Fruit fly (Drosophila melanogaster) whole organism, embryonic: Measurements from ENCODE around the gene meigo.
A peak's percentile ranks its signal among the peaks of the same experiment; 100 is the strongest.

Experiments
- Antp ChIP-seq: fragments of 200-800 bp; sonication (Bioruptor generic); optimal IDR thresholded peaks from 3 replicates; lab custom pipeline; 2016; ENCODE audit warnings: missing biosample characterization, missing genetic modification characterization
- B-H1 ChIP-seq: fragments of 200-800 bp; sonication (Bioruptor generic); IDR thresholded peaks from 3 replicates; pipeline ENCODE4 v1.3.6; 2022; ENCODE audit warnings: missing biosample characterization, missing genetic modification characterization
- CG10267 ChIP-seq: fragments of 200-800 bp; sonication (Bioruptor generic); optimal IDR thresholded peaks from 2 replicates; lab custom pipeline; 2018; ENCODE audit warnings: missing biosample characterization, mild to moderate bottlenecking, missing genetic modification characterization, moderate library complexity
- CG11085 ChIP-seq: fragments of 200-800 bp; sonication (Bioruptor generic); IDR thresholded peaks from 2 replicates; pipeline ENCODE4 v1.3.6; 2022; ENCODE audit warnings: missing biosample characterization, missing genetic modification characterization
- CG12659 ChIP-seq: fragments of 200-800 bp; sonication (Bioruptor generic); optimal IDR thresholded peaks from 3 replicates; lab custom pipeline; 2017; ENCODE audit warnings: mild to moderate bottlenecking, missing biosample characterization, missing genetic modification reagents, missing genetic modification characterization
- CG14050 ChIP-seq: fragments of 200-800 bp; sonication (Bioruptor generic); IDR thresholded peaks from 3 replicates; pipeline ENCODE4 v1.3.6; 2022; ENCODE audit warnings: missing biosample characterization, missing genetic modification characterization
- CG17186 ChIP-seq: fragments of 200-800 bp; sonication (Bioruptor generic); optimal IDR thresholded peaks from 3 replicates; lab custom pipeline; 2017; ENCODE audit warnings: missing biosample characterization, missing genetic modification reagents, missing genetic modification characterization
- CG1792 ChIP-seq: fragments of 200-800 bp; sonication (Bioruptor generic); optimal IDR thresholded peaks from 2 replicates; lab custom pipeline; 2016; ENCODE audit warnings: missing biosample characterization, missing genetic modification characterization
- CG18764 ChIP-seq: fragments of 200-800 bp; sonication (Bioruptor generic); optimal IDR thresholded peaks from 3 replicates; lab custom pipeline; 2016; ENCODE audit warnings: missing biosample characterization, missing genetic modification characterization
- CG2875 ChIP-seq: fragments of 200-800 bp; sonication (Bioruptor generic); optimal IDR thresholded peaks from 2 replicates; lab custom pipeline; 2017; ENCODE audit warnings: missing biosample characterization, mild to moderate bottlenecking, missing genetic modification characterization, missing genetic modification reagents
- CG3065 ChIP-seq: fragments of 200-800 bp; sonication (Bioruptor generic); optimal IDR thresholded peaks from 2 replicates; lab custom pipeline; 2016; ENCODE audit warnings: missing biosample characterization, missing genetic modification characterization
- CG34376 ChIP-seq: fragments of 200-800 bp; sonication (Bioruptor generic); optimal IDR thresholded peaks from 2 replicates; lab custom pipeline; 2018; ENCODE audit warnings: missing biosample characterization, mild to moderate bottlenecking, missing genetic modification characterization
- CG3995 ChIP-seq: fragments of 200-800 bp; sonication (Bioruptor generic); optimal IDR thresholded peaks from 3 replicates; lab custom pipeline; 2016; ENCODE audit warnings: missing biosample characterization, missing genetic modification characterization
- CG4328 ChIP-seq: fragments of 200-800 bp; sonication (Bioruptor generic); optimal IDR thresholded peaks from 3 replicates; lab custom pipeline; 2017; ENCODE audit warnings: missing biosample characterization, missing genetic modification reagents, missing genetic modification characterization
- CG8944 ChIP-seq: fragments of 200-800 bp; sonication (Bioruptor generic); optimal IDR thresholded peaks from 3 replicates; lab custom pipeline; 2016; ENCODE audit warnings: missing biosample characterization, missing genetic modification characterization
- CG9437 ChIP-seq: fragments of 200-800 bp; sonication (Bioruptor generic); optimal IDR thresholded peaks from 2 replicates; lab custom pipeline; 2018; ENCODE audit warnings: missing biosample characterization, mild to moderate bottlenecking, missing genetic modification characterization
- Chrac-16 ChIP-seq: fragments of 200-800 bp; sonication (Bioruptor generic); optimal IDR thresholded peaks from 3 replicates; lab custom pipeline; 2016; ENCODE audit warnings: missing biosample characterization, missing genetic modification characterization
- Dad ChIP-seq: fragments of 200-800 bp; sonication (Bioruptor generic); optimal IDR thresholded peaks from 3 replicates; lab custom pipeline; 2016; ENCODE audit warnings: missing biosample characterization, missing genetic modification characterization
- Dp ChIP-seq: fragments of 200-800 bp; sonication (Bioruptor generic); optimal IDR thresholded peaks from 2 replicates; lab custom pipeline; 2018; ENCODE audit warnings: missing biosample characterization, mild to moderate bottlenecking, missing genetic modification characterization, moderate library complexity
- E2f2 ChIP-seq: fragments of 200-800 bp; sonication (Bioruptor generic); IDR thresholded peaks from 2 replicates; pipeline ENCODE4 v1.3.6; 2022; ENCODE audit warnings: missing biosample characterization, missing genetic modification characterization
- Gug ChIP-seq: fragments of 200-800 bp; sonication (Bioruptor generic); IDR thresholded peaks from 4 replicates; pipeline ENCODE4 v1.3.6; 2022; ENCODE audit warnings: missing biosample characterization, missing genetic modification characterization
- Hsf ChIP-seq: fragments of 200-800 bp; sonication (Bioruptor generic); optimal IDR thresholded peaks from 3 replicates; lab custom pipeline; 2016; ENCODE audit warnings: missing biosample characterization, missing genetic modification characterization
- Lim3 ChIP-seq: fragments of 200-800 bp; sonication (Bioruptor generic); IDR thresholded peaks from 2 replicates; pipeline ENCODE4 v1.3.6; 2022; ENCODE audit warnings: missing biosample characterization, missing genetic modification characterization
- Max ChIP-seq: fragments of 200-800 bp; sonication (Bioruptor generic); optimal IDR thresholded peaks from 2 replicates; lab custom pipeline; 2016; ENCODE audit warnings: missing biosample characterization, mild to moderate bottlenecking, missing genetic modification characterization
- Mrtf ChIP-seq: fragments of 200-800 bp; sonication (Bioruptor generic); IDR thresholded peaks from 3 replicates; pipeline ENCODE4 v1.3.6; 2022; ENCODE audit warnings: missing biosample characterization, missing genetic modification characterization
- NC2β ChIP-seq: fragments of 200-800 bp; sonication (Bioruptor generic); optimal IDR thresholded peaks from 2 replicates; lab custom pipeline; 2016; ENCODE audit warnings: missing biosample characterization, missing genetic modification characterization
- NfI ChIP-seq: fragments of 200-800 bp; sonication (Bioruptor generic); optimal IDR thresholded peaks from 3 replicates; lab custom pipeline; 2018; ENCODE audit warnings: missing biosample characterization, mild to moderate bottlenecking, missing genetic modification characterization, moderate library complexity
- Pdp1 ChIP-seq, 2 experiments: fragments of 200-800 bp; sonication (Bioruptor generic); optimal IDR thresholded peaks; 3 replicates each; lab custom pipeline; 2016; ENCODE audit warnings: missing biosample characterization in 2 of 2, missing genetic modification characterization in 2 of 2, mild to moderate bottlenecking in 1 of 2, moderate library complexity in 1 of 2
- Poxn ChIP-seq: fragments of 200-800 bp; sonication (Bioruptor generic); IDR thresholded peaks from 2 replicates; pipeline ENCODE4 v1.3.6; 2022; ENCODE audit warnings: missing biosample characterization, missing genetic modification characterization
- Scr ChIP-seq: fragments of 200-800 bp; sonication (Bioruptor generic); IDR thresholded peaks from 2 replicates; pipeline ENCODE4 v1.3.6; 2022; ENCODE audit warnings: missing biosample characterization, missing genetic modification characterization; ENCODE audit not compliant: partially characterized antibody
- Sin3A ChIP-seq: fragments of >200 bp; optimal IDR thresholded peaks from 2 replicates; lab custom pipeline; 2018
- TFAM ChIP-seq: fragments of 200-800 bp; sonication (Bioruptor generic); optimal IDR thresholded peaks from 2 replicates; lab custom pipeline; 2017; ENCODE audit warnings: missing biosample characterization, missing genetic modification characterization, inconsistent platforms
- Xbp1 ChIP-seq: fragments of 200-800 bp; sonication (Bioruptor generic); optimal IDR thresholded peaks from 3 replicates; lab custom pipeline; 2016; ENCODE audit warnings: missing biosample characterization, mild to moderate bottlenecking, missing genetic modification characterization
- bcd ChIP-seq: fragments of 200-800 bp; sonication (Bioruptor generic); optimal IDR thresholded peaks from 2 replicates; lab custom pipeline; 2017; ENCODE audit warnings: missing biosample characterization, mild to moderate bottlenecking, missing genetic modification characterization
- chinmo ChIP-seq: fragments of 200-800 bp; sonication (Bioruptor generic); IDR thresholded peaks from 4 replicates; pipeline ENCODE4 v1.3.6; 2022; ENCODE audit warnings: missing biosample characterization, missing genetic modification characterization; ENCODE audit not compliant: partially characterized antibody
- dan ChIP-seq: fragments of 200-800 bp; sonication (Bioruptor generic); IDR thresholded peaks from 2 replicates; pipeline ENCODE4 v1.3.6; 2022; ENCODE audit warnings: missing biosample characterization, missing genetic modification characterization
- danr ChIP-seq: fragments of 200-800 bp; sonication (Bioruptor generic); IDR thresholded peaks from 2 replicates; pipeline ENCODE4 v1.3.6; 2022; ENCODE audit warnings: missing biosample characterization, missing genetic modification characterization
- dm ChIP-seq: fragments of 200-800 bp; sonication (Bioruptor generic); optimal IDR thresholded peaks from 3 replicates; lab custom pipeline; 2016; ENCODE audit warnings: missing biosample characterization, missing genetic modification characterization
- eve ChIP-seq, 2 experiments: fragments of >200 bp; optimal IDR thresholded peaks; 2 replicates each; lab custom pipeline; 2017; ENCODE audit warnings: missing biosample characterization in 2 of 2, missing genetic modification characterization in 2 of 2
- fd3F ChIP-seq: fragments of 200-800 bp; sonication (Bioruptor generic); optimal IDR thresholded peaks from 2 replicates; lab custom pipeline; 2018; ENCODE audit warnings: missing biosample characterization, mild to moderate bottlenecking, missing genetic modification characterization, moderate library complexity
- fd64A ChIP-seq: fragments of 200-800 bp; sonication (Bioruptor generic); optimal IDR thresholded peaks from 3 replicates; lab custom pipeline; 2018; ENCODE audit warnings: missing biosample characterization, mild to moderate bottlenecking, missing genetic modification characterization
- fru ChIP-seq: fragments of >200 bp; optimal IDR thresholded peaks from 2 replicates; lab custom pipeline; 2017
- otp ChIP-seq: fragments of 200-800 bp; sonication (Bioruptor generic); IDR thresholded peaks from 3 replicates; pipeline ENCODE4, ENCODE4 v1.3.6; 2022; ENCODE audit warnings: missing biosample characterization, missing genetic modification characterization
- prd ChIP-seq, 3 experiments: fragments of >200 bp in 2 of 3; fragments of 200-800 bp in 1 of 3; sonication (Bioruptor generic) in 1 of 3; optimal IDR thresholded peaks in 2 of 3; IDR thresholded peaks in 1 of 3; 2 replicates in 2 of 3; 3 replicates in 1 of 3; pipeline versions ENCODE4 v1.3.6 to Lab custom; 2017 to 2022; ENCODE audit warnings: missing biosample characterization in 1 of 3, missing genetic modification characterization in 1 of 3
- sc ChIP-seq, 3 experiments: fragments of >200 bp in 2 of 3; fragments of 200-800 bp in 1 of 3; sonication (Bioruptor generic) in 1 of 3; optimal IDR thresholded peaks; 2 replicates in 2 of 3; 3 replicates in 1 of 3; lab custom pipeline; 2017; ENCODE audit warnings: mild to moderate bottlenecking in 1 of 3, missing biosample characterization in 1 of 3, missing genetic modification characterization in 1 of 3, missing genetic modification reagents in 1 of 3
- sens ChIP-seq: fragments of 200-800 bp; sonication (Bioruptor generic); peaks from one replicate; lab custom pipeline; 2016; ENCODE audit warnings: missing biosample characterization, missing genetic modification characterization
- slp2 ChIP-seq: fragments of 200-800 bp; sonication (Bioruptor generic); optimal IDR thresholded peaks from 2 replicates; lab custom pipeline; 2016; ENCODE audit warnings: missing biosample characterization, missing genetic modification characterization
- so ChIP-seq: fragments of 200-800 bp; sonication (Bioruptor generic); IDR thresholded peaks from 3 replicates; pipeline ENCODE4 v1.3.6; 2022; ENCODE audit warnings: missing biosample characterization, missing genetic modification characterization
- vvl ChIP-seq: fragments of 200-800 bp; sonication (Bioruptor generic); IDR thresholded peaks from 2 replicates; pipeline ENCODE4 v1.3.6; 2022; ENCODE audit warnings: missing biosample characterization, missing genetic modification characterization
- zfh2 ChIP-seq: fragments of 200-800 bp; sonication (Bioruptor generic); optimal IDR thresholded peaks from 2 replicates; lab custom pipeline; 2016; ENCODE audit warnings: missing biosample characterization, missing genetic modification characterization

meigo gene

dm6 chr3R:21138220-21138754 is at the start of gene meigo (continued):
- TF ChIP-seq CG2875 (GFP tag; lab: Kevin White, UChicago) = no peak
- TF ChIP-seq Dp = peak; percentile 95
- TF ChIP-seq bcd = peak; percentile 70
- peak; percentile 87 for TF ChIP-seq CG12659 (GFP tag; lab: Kevin White, UChicago)
- 0 out of 3 replicates have a peak, but pooled peaks have one; percentile 46 for TF ChIP-seq Mrtf (GFP tag; lab: Robert Waterston, UW)
- peak; percentile 59 for TF ChIP-seq Chrac-16 (GFP tag; lab: Kevin White, UChicago)
- no peak for TF ChIP-seq fru
- peak; percentile 48 for TF ChIP-seq CG34376 (GFP tag; lab: Kevin White, UChicago)
- TF ChIP-seq eve (GFP tag; optimal IDR thresholded peaks at IDR 0.05; lab: Kevin White, UChicago) = no peak
- peak; percentile 70 for TF ChIP-seq NfI
- peak; percentile 58 for TF ChIP-seq CG18764 (GFP tag; lab: Kevin White, UChicago)
- 0 out of 3 replicates have a peak, but pooled peaks have one; percentile 25 for TF ChIP-seq otp
- TF ChIP-seq fd64A (GFP tag; lab: Kevin White, UChicago) = no peak
- no peak for TF ChIP-seq Lim3 (GFP tag; lab: Robert Waterston, UW)
- peak; percentile 95 for TF ChIP-seq Xbp1
- peak; percentile 54 for TF ChIP-seq fd3F
- no peak for TF ChIP-seq TFAM (GFP tag; lab: Kevin White, UChicago)
- TF ChIP-seq sens = peak; percentile 95
- TF ChIP-seq B-H1 = peak; percentile 45; the same call in 2 of the 3 replicates
- no peak for TF ChIP-seq danr (GFP tag; lab: Robert Waterston, UW)
- TF ChIP-seq NC2β (GFP tag; lab: Kevin White, UChicago) = peak; percentile 36
- peak; percentile 32 for TF ChIP-seq dm (GFP tag; lab: Kevin White, UChicago)
- peak; percentile 25 for TF ChIP-seq Dad
- peak; percentile 70 for TF ChIP-seq Max (GFP tag; lab: Kevin White, UChicago)
- TF ChIP-seq Sin3A = peak; percentile 74
- TF ChIP-seq CG1792 (GFP tag; lab: Kevin White, UChicago) = peak; percentile 31
- peak; percentile 91 for TF ChIP-seq E2f2 (GFP tag; lab: Robert Waterston, UW)
- TF ChIP-seq vvl (GFP tag; lab: Robert Waterston, UW) = peak; percentile 74
- peak; percentile 71 for TF ChIP-seq Hsf
- no peak for TF ChIP-seq sc (optimal IDR thresholded peaks at IDR 0.05; lab: Kevin White, UChicago)
- no peak for TF ChIP-seq sc (GFP tag; optimal IDR thresholded peaks at IDR 0.05; lab: Kevin White, UChicago)
- 0 out of 2 replicates have a peak, but pooled peaks have one; percentile 19 for TF ChIP-seq CG11085 (GFP tag; lab: Robert Waterston, UW)
- TF ChIP-seq CG14050 (GFP tag; lab: Robert Waterston, UW) = peak; percentile 43; the same call in 1 of the 3 replicates
- 0 out of 3 replicates have a peak, but pooled peaks have one; percentile 51 for TF ChIP-seq so (GFP tag; lab: Robert Waterston, UW)
- peak; percentile 3 for TF ChIP-seq slp2
- TF ChIP-seq Pdp1 (GFP tag; optimal IDR thresholded peaks at IDR 0.05; lab: Kevin White, UChicago) = peak in 1 of 2 experiments; percentile 65
- 0 out of 2 replicates have a peak, but pooled peaks have one; percentile 18 for TF ChIP-seq Scr (GFP tag; lab: Robert Waterston, UW)
- peak; percentile 17 for TF ChIP-seq Antp (GFP tag; lab: Kevin White, UChicago)
- TF ChIP-seq dan (GFP tag; lab: Robert Waterston, UW) = no peak
- TF ChIP-seq CG17186 (GFP tag; lab: Kevin White, UChicago) = peak; percentile 81
- TF ChIP-seq zfh2 (GFP tag; lab: Kevin White, UChicago) = peak; percentile 69
- peak; percentile 89 for TF ChIP-seq CG3995
- TF ChIP-seq prd (optimal IDR thresholded peaks at IDR 0.05; lab: Kevin White, UChicago) = no peak
- TF ChIP-seq prd (GFP tag; IDR thresholded peaks at IDR 0.05; lab: Robert Waterston, UW) = peak; percentile 72
- TF ChIP-seq CG8944 (GFP tag; lab: Kevin White, UChicago) = peak; percentile 48
- TF ChIP-seq CG10267 (tag; lab: Kevin White, UChicago) = peak; percentile 78
- TF ChIP-seq Poxn (GFP tag; lab: Robert Waterston, UW) = no peak
- peak; percentile 42 for TF ChIP-seq CG4328 (GFP tag; lab: Kevin White, UChicago)
- 0 out of 4 replicates have a peak, but pooled peaks have one; percentile 21 for TF ChIP-seq chinmo (GFP tag; lab: Robert Waterston, UW)
- peak; percentile 58 for TF ChIP-seq CG9437 (GFP tag; lab: Kevin White, UChicago)
- peak; percentile 54 for TF ChIP-seq CG3065 (GFP tag; lab: Kevin White, UChicago)
- peak; percentile 37; the same call in 1 of the 4 replicates for TF ChIP-seq Gug (GFP tag; lab: Robert Waterston, UW)
